Fruit fly (Drosophila melanogaster): Measurements from ENCODE around the gene CG12104.

CG12104 gene

dm6 chr3L:1586266-1587054, 16.0 kb downstream of the CG12104 start (continued):
- TF ChIP-seq sug (tag; optimal IDR thresholded peaks at IDR 0.05) (peak; percentile 14), CG14441 (GFP tag; IDR thresholded peaks at IDR 0.05) (no peak), CG2199 (GFP tag; IDR thresholded peaks at IDR 0.05) (peak; percentile 61; the same call in 1 of the 3 replicates), gsb (GFP tag; IDR thresholded peaks at IDR 0.05) (no peak), dan (GFP tag; IDR thresholded peaks at IDR 0.05) (no peak), Hr39 (optimal IDR thresholded peaks at IDR 0.05) (no peak), CG10979 (tag; optimal IDR thresholded peaks at IDR 0.05) (no peak), NFAT (GFP tag; IDR thresholded peaks at IDR 0.05) (0 out of 2 replicates have a peak, but pooled peaks have one; percentile 19), CG9437 (GFP tag; optimal IDR thresholded peaks at IDR 0.05) (no peak), cas (GFP tag; IDR thresholded peaks at IDR 0.05) (no peak), az2 (GFP tag; optimal IDR thresholded peaks at IDR 0.05) (no peak), Doc2 (GFP tag; IDR thresholded peaks at IDR 0.05) (no peak), CG5180 (GFP tag; optimal IDR thresholded peaks at IDR 0.05) (no peak), lov (optimal IDR thresholded peaks at IDR 0.05) (no peak), lov (GFP tag; IDR thresholded peaks at IDR 0.05) (0 out of 3 replicates have a peak, but pooled peaks have one; percentile 54), Deaf1 (tag; optimal IDR thresholded peaks at IDR 0.05) (peak; percentile 44), CG14965 (GFP tag; optimal IDR thresholded peaks at IDR 0.05; ENCODE audit: borderline replicate concordance) (no peak), gt (GFP tag; IDR thresholded peaks at IDR 0.05) (no peak), CG6254 (GFP tag; optimal IDR thresholded peaks at IDR 0.05) (peak; percentile 24), Sin3A (optimal IDR thresholded peaks at IDR 0.05) (no peak), oc (tag; optimal IDR thresholded peaks at IDR 0.05) (no peak), CG2116 (GFP tag; optimal IDR thresholded peaks at IDR 0.05) (no peak), zf30C (GFP tag; optimal IDR thresholded peaks at IDR 0.05) (no peak), Hey (tag; optimal IDR thresholded peaks at IDR 0.05) (no peak), CG17361 (GFP tag; IDR thresholded peaks at IDR 0.05) (no peak), sisA (GFP tag; IDR thresholded peaks at IDR 0.05) (no peak), CG5245 (GFP tag; optimal IDR thresholded peaks at IDR 0.05) (peak; percentile 7), nerfin-1 (tag; optimal IDR thresholded peaks at IDR 0.05) (no peak), Elba2 (GFP tag; optimal IDR thresholded peaks at IDR 0.05) (no peak), CG10366 (GFP tag; IDR thresholded peaks at IDR 0.05) (no peak), C15 (GFP tag; IDR thresholded peaks at IDR 0.05) (no peak), CG9932 (GFP tag; IDR thresholded peaks at IDR 0.05) (no peak), onecut (GFP tag; IDR thresholded peaks at IDR 0.05) (peak; percentile 31; the same call in 1 of the 2 replicates), ATbp (GFP tag; optimal IDR thresholded peaks at IDR 0.05) (no peak), CG7839 (tag; optimal IDR thresholded peaks at IDR 0.05) (no peak), CG11398 (GFP tag; optimal IDR thresholded peaks at IDR 0.05) (no peak), Bgb (GFP tag; IDR thresholded peaks at IDR 0.05; ENCODE audit: partially characterized antibody) (peak; percentile 62), Dad (GFP tag; optimal IDR thresholded peaks at IDR 0.05) (no peak), stwl (tag; optimal IDR thresholded peaks at IDR 0.05) (no peak), maf-S (GFP tag; optimal IDR thresholded peaks at IDR 0.05) (no peak), Kr (GFP tag; optimal IDR thresholded peaks at IDR 0.05) (no peak), Rfx (GFP tag; IDR thresholded peaks at IDR 0.05) (peak; percentile 44; the same call in 1 of the 2 replicates), CG12391 (tag; optimal IDR thresholded peaks at IDR 0.05) (no peak), D19B (GFP tag; optimal IDR thresholded peaks at IDR 0.05) (no peak), cato (GFP tag; optimal IDR thresholded peaks at IDR 0.05; ENCODE audit: borderline replicate concordance) (no peak), CG7963 (GFP tag; IDR thresholded peaks at IDR 0.05; ENCODE audit: partially characterized antibody) (no peak), ERR (GFP tag; optimal IDR thresholded peaks at IDR 0.05) (no peak), bsh (GFP tag; optimal IDR thresholded peaks at IDR 0.05) (peak in 1 of 2 experiments; percentile 67), crol (GFP tag; IDR thresholded peaks at IDR 0.05) (peak; percentile 30; the same call in 1 of the 2 replicates), Mrtf (GFP tag; IDR thresholded peaks at IDR 0.05) (no peak), CG10321 (GFP tag; IDR thresholded peaks at IDR 0.05) (no peak)
